Fruit fly (Drosophila melanogaster) whole organism, adult: ENCODE results near the gene CG34124.

Experiments
- CG11617 ChIP-seq: fragments of 200-800 bp; sonication (Bioruptor generic); optimal IDR thresholded peaks from 2 replicates; lab custom pipeline; 2017; ENCODE audit warnings: mild to moderate bottlenecking, missing biosample characterization, missing genetic modification reagents, missing genetic modification characterization
- CG12768 ChIP-seq: fragments of 200-800 bp; sonication (Bioruptor generic); optimal IDR thresholded peaks from 2 replicates; lab custom pipeline; 2017; ENCODE audit warnings: missing biosample characterization, missing genetic modification characterization, mild to moderate bottlenecking, moderate library complexity, missing genetic modification reagents
- CG1620 ChIP-seq: fragments of 200-800 bp; sonication (Bioruptor generic); optimal IDR thresholded peaks from 2 replicates; lab custom pipeline; 2016; ENCODE audit warnings: missing biosample characterization, missing genetic modification characterization
- Hr96 ChIP-seq: fragments of 200-800 bp; sonication (Bioruptor generic); optimal IDR thresholded peaks from 2 replicates; lab custom pipeline; 2016; ENCODE audit warnings: missing biosample characterization, missing genetic modification characterization
- cic ChIP-seq: fragments of 200-800 bp; sonication (Bioruptor generic); optimal IDR thresholded peaks from 2 replicates; lab custom pipeline; 2017; ENCODE audit warnings: missing biosample characterization, mild to moderate bottlenecking, missing genetic modification characterization, moderate library complexity
- ovo ChIP-seq: fragments of 200-800 bp; sonication (Bioruptor generic); optimal IDR thresholded peaks from 2 replicates; lab custom pipeline; 2016; ENCODE audit warnings: missing biosample characterization, missing genetic modification characterization
- toe ChIP-seq: fragments of 200-800 bp; sonication (Bioruptor generic); optimal IDR thresholded peaks from 2 replicates; lab custom pipeline; 2016; ENCODE audit warnings: missing biosample characterization, missing genetic modification characterization

- TF ChIP-seq toe (GFP tag; lab: Kevin White, UChicago) (no peak), Hr96 (GFP tag; lab: Kevin White, UChicago) (no peak), cic (GFP tag; lab: Kevin White, UChicago) (no peak), CG11617 (GFP tag; lab: Kevin White, UChicago) (no peak), ovo (GFP tag; lab: Kevin White, UChicago) (no peak), CG1620 (GFP tag; lab: Kevin White, UChicago) (no peak), CG12768 (GFP tag; lab: Kevin White, UChicago) (no peak)
Measured at dm6 chr2L:5001582-5001929, 43.3 kb downstream of the CG34124 start.
